Fruit fly (Drosophila melanogaster) whole organism, wandering third instar larva: Measurements from ENCODE around the gene Muc91C.

ENCODE experiments used
- Abd-B ChIP-seq: fragments of >200 bp; optimal IDR thresholded peaks from 2 replicates; lab custom pipeline; 2017; ENCODE audit warnings: missing biosample characterization, missing genetic modification characterization
- CG32264 ChIP-seq: fragments of 200-800 bp; sonication (Bioruptor generic); optimal IDR thresholded peaks from 2 replicates; lab custom pipeline; 2016; ENCODE audit warnings: missing biosample characterization, missing genetic modification characterization
- CG9705 ChIP-seq: fragments of 200-800 bp; sonication (Bioruptor generic); optimal IDR thresholded peaks from 2 replicates; lab custom pipeline; 2018; ENCODE audit warnings: missing biosample characterization, mild to moderate bottlenecking, missing genetic modification characterization
- CrebA ChIP-seq: fragments of 200-800 bp; sonication (Bioruptor generic); optimal IDR thresholded peaks from 2 replicates; lab custom pipeline; 2016; ENCODE audit warnings: missing biosample characterization, mild to moderate bottlenecking, missing genetic modification characterization, borderline replicate concordance
- Dfd ChIP-seq: fragments of >200 bp; optimal IDR thresholded peaks from 2 replicates; lab custom pipeline; 2017; ENCODE audit warnings: missing biosample characterization, missing genetic modification characterization
- Dif ChIP-seq: fragments of 200-275, 200-300 bp; sonication (Bioruptor generic); optimal IDR thresholded peaks from 2 replicates; lab custom pipeline; 2018; ENCODE audit warnings: missing biosample characterization, missing genetic modification characterization; ENCODE audit not compliant: partially characterized antibody
- GATAd ChIP-seq: sonication (Bioruptor generic); optimal IDR thresholded peaks from 2 replicates; lab custom pipeline; 2016; ENCODE audit warnings: missing biosample characterization, missing genetic modification characterization
- HLH106 ChIP-seq: fragments of 200-800 bp; optimal IDR thresholded peaks from 3 replicates; lab custom pipeline; 2019; ENCODE audit warnings: missing biosample characterization, mild to moderate bottlenecking, missing genetic modification characterization, moderate library complexity
- Hnf4 ChIP-seq: fragments of 200-800 bp; sonication (Bioruptor generic); optimal IDR thresholded peaks from 2 replicates; lab custom pipeline; 2016; ENCODE audit warnings: missing biosample characterization, mild to moderate bottlenecking, missing genetic modification characterization
- Hr83 ChIP-seq: fragments of 200-300 bp; sonication (Bioruptor generic); optimal IDR thresholded peaks from 2 replicates; lab custom pipeline; 2016; ENCODE audit warnings: missing biosample characterization, mild to moderate bottlenecking, missing genetic modification characterization, moderate library complexity; ENCODE audit not compliant: poor library complexity, severe bottlenecking
- Jra ChIP-seq: sonication (Bioruptor generic); optimal IDR thresholded peaks from 2 replicates; lab custom pipeline; 2016; ENCODE audit warnings: missing biosample characterization, missing genetic modification characterization
- Mio ChIP-seq: sonication (Bioruptor generic); optimal IDR thresholded peaks from 2 replicates; lab custom pipeline; 2016; ENCODE audit warnings: missing biosample characterization, missing genetic modification characterization
- Myc ChIP-seq: fragments of >200 bp; optimal IDR thresholded peaks from 2 replicates; lab custom pipeline; 2017
- OdsH ChIP-seq: fragments of 200-800 bp; sonication (Bioruptor generic); optimal IDR thresholded peaks from 2 replicates; lab custom pipeline; 2016; ENCODE audit warnings: missing biosample characterization, mild to moderate bottlenecking, missing genetic modification characterization
- Rel ChIP-seq, 2 experiments: fragments of 200-800 bp; sonication (Bioruptor generic) in 1 of 2; optimal IDR thresholded peaks; 2 replicates in 1 of 2; 3 replicates in 1 of 2; lab custom pipeline; 2016 to 2019; ENCODE audit warnings: mild to moderate bottlenecking in 2 of 2, missing biosample characterization in 2 of 2, missing genetic modification characterization in 2 of 2, moderate library complexity in 1 of 2
- Sp1 ChIP-seq: fragments of 200-800 bp; sonication (Bioruptor generic); optimal IDR thresholded peaks from 3 replicates; lab custom pipeline; 2019; ENCODE audit warnings: missing biosample characterization, mild to moderate bottlenecking, missing genetic modification characterization, moderate library complexity
- Vsx2 ChIP-seq: fragments of 200-300, 225-300 bp; sonication (Bioruptor generic); optimal IDR thresholded peaks from 2 replicates; lab custom pipeline; 2018; ENCODE audit warnings: missing biosample characterization, missing genetic modification characterization; ENCODE audit not compliant: partially characterized antibody
- br ChIP-seq: fragments of 200-800 bp; sonication (Bioruptor generic); optimal IDR thresholded peaks from 2 replicates; lab custom pipeline; 2016; ENCODE audit warnings: missing biosample characterization, missing genetic modification characterization
- brk ChIP-seq: fragments of 200-800 bp; sonication (Bioruptor generic); optimal IDR thresholded peaks from 2 replicates; lab custom pipeline; 2016; ENCODE audit warnings: missing biosample characterization, mild to moderate bottlenecking, missing genetic modification characterization
- dl ChIP-seq, 2 experiments: fragments of 175-275, 200-275 bp in 1 of 2; fragments of 200-275 bp in 1 of 2; sonication (Bioruptor generic); optimal IDR thresholded peaks; lab custom pipeline; 2018; ENCODE audit warnings: mild to moderate bottlenecking in 2 of 2, missing biosample characterization in 2 of 2, missing genetic modification characterization in 2 of 2, moderate library complexity in 2 of 2; ENCODE audit not compliant: partially characterized antibody in 2 of 2, insufficient read depth in 1 of 2
- dmrt93B ChIP-seq: fragments of 200-800 bp; sonication (Bioruptor generic); optimal IDR thresholded peaks from 2 replicates; lab custom pipeline; 2018; ENCODE audit warnings: missing biosample characterization, mild to moderate bottlenecking, missing genetic modification characterization
- dsf ChIP-seq: sonication (Bioruptor generic); optimal IDR thresholded peaks from 2 replicates; lab custom pipeline; 2016; ENCODE audit warnings: missing biosample characterization, missing genetic modification characterization, borderline replicate concordance
- ey ChIP-seq: fragments of 200-800 bp; sonication (Bioruptor generic); optimal IDR thresholded peaks from 2 replicates; lab custom pipeline; 2016; ENCODE audit warnings: missing biosample characterization, missing genetic modification characterization
- foxo ChIP-seq, 2 experiments: fragments of 200-800 bp; sonication (Bioruptor generic); optimal IDR thresholded peaks; 2 replicates in 1 of 2; 3 replicates in 1 of 2; lab custom pipeline; 2016 to 2017; ENCODE audit warnings: missing biosample characterization in 2 of 2, missing genetic modification characterization in 2 of 2
- fru ChIP-seq: fragments of 200-800 bp; sonication (Bioruptor generic); optimal IDR thresholded peaks from 3 replicates; lab custom pipeline; 2016; ENCODE audit warnings: missing biosample characterization, mild to moderate bottlenecking, missing genetic modification characterization
- h ChIP-seq: fragments of 200-800 bp; sonication (Bioruptor generic); optimal IDR thresholded peaks from 3 replicates; lab custom pipeline; 2016; ENCODE audit warnings: missing biosample characterization, mild to moderate bottlenecking, missing genetic modification characterization
- jim ChIP-seq: fragments of 175-275, 200-325 bp; sonication (Bioruptor generic); optimal IDR thresholded peaks from 2 replicates; lab custom pipeline; 2016; ENCODE audit warnings: missing biosample characterization, mild to moderate bottlenecking, missing genetic modification characterization
- lola ChIP-seq: fragments of >200 bp; optimal IDR thresholded peaks from 2 replicates; lab custom pipeline; 2017; ENCODE audit warnings: missing biosample characterization, missing genetic modification characterization
- pan ChIP-seq: fragments of >200 bp; optimal IDR thresholded peaks from 2 replicates; lab custom pipeline; 2017
- psq ChIP-seq: fragments of 200-800 bp; sonication (Bioruptor generic); optimal IDR thresholded peaks from 3 replicates; lab custom pipeline; 2017; ENCODE audit warnings: missing biosample characterization, mild to moderate bottlenecking, missing genetic modification characterization, moderate library complexity
- rgr ChIP-seq: fragments of 200-800 bp; sonication (Bioruptor generic); optimal IDR thresholded peaks from 3 replicates; lab custom pipeline; 2016; ENCODE audit warnings: missing biosample characterization, mild to moderate bottlenecking, missing genetic modification characterization
- sage ChIP-seq: fragments of 200-800 bp; sonication (Bioruptor generic); optimal IDR thresholded peaks from 2 replicates; lab custom pipeline; 2016; ENCODE audit warnings: missing biosample characterization, mild to moderate bottlenecking, missing genetic modification characterization
- sv ChIP-seq: fragments of 200-800 bp; sonication (Bioruptor generic); optimal IDR thresholded peaks from 3 replicates; lab custom pipeline; 2016; ENCODE audit warnings: missing biosample characterization, missing genetic modification characterization
- tai ChIP-seq: sonication (Bioruptor generic); optimal IDR thresholded peaks from 2 replicates; lab custom pipeline; 2016; ENCODE audit warnings: missing biosample characterization, missing genetic modification characterization
- usp ChIP-seq: fragments of >200 bp; optimal IDR thresholded peaks from 2 replicates; lab custom pipeline; 2017; ENCODE audit warnings: missing biosample characterization, missing genetic modification characterization
- woc ChIP-seq: sonication (Bioruptor generic); optimal IDR thresholded peaks from 2 replicates; lab custom pipeline; 2016; ENCODE audit warnings: missing biosample characterization, mild to moderate bottlenecking, missing genetic modification characterization

Gene Muc91C

DNA sequence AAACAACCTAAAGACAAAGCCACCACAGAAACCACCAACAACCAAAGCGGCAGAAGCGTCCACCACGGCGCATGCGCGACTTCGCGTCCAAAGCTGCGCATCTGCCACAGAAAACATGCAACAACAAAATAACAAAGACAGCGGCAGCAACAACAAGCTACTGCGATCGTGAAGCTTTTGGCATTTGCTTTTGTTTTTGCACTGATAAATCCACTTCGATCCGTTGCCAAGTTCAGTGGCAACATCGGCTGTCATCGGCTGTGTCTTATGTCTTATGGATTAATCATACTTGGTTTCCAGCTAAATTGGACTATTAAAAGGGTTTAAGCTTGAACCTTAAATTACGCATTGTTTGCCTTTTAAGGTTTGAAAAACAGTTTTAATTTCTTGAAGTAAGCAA lies at the start of gene Muc91C:
Gene Muc91C, minus strand, starts transcription at position 101 of the 400 bp plus-strand sequence.
- TF ChIP-seq Hr83 (GFP tag; lab: Kevin White, UChicago) (no peak), Jra (GFP tag; lab: Kevin White, UChicago) (no peak), psq (GFP tag; lab: Kevin White, UChicago) (no peak), usp (GFP tag; lab: Kevin White, UChicago) (no peak), Sp1 (GFP tag; lab: Kevin White, UChicago) (no peak), ey (GFP tag; lab: Kevin White, UChicago) (no peak), pan (lab: Kevin White, UChicago) (no peak), Dfd (GFP tag; lab: Kevin White, UChicago) (no peak), OdsH (GFP tag; lab: Kevin White, UChicago) (no peak), woc (no peak), sv (no peak), HLH106 (tag; lab: Kevin White, UChicago) (no peak), Myc (lab: Kevin White, UChicago) (no peak)

dm6 chr3R:18741844-18742187 lies 49.3 kb upstream of the Muc91C start:
- no peak for TF ChIP-seq GATAd (GFP tag; lab: Kevin White, UChicago)
- peak; percentile 11 for TF ChIP-seq ey (GFP tag; lab: Kevin White, UChicago)
- TF ChIP-seq dsf (GFP tag; lab: Kevin White, UChicago), result no peak
- TF ChIP-seq Myc (lab: Kevin White, UChicago), result no peak
- no peak for TF ChIP-seq dl (GFP tag; optimal IDR thresholded peaks at IDR 0.05; lab: Kevin White, UChicago; ENCODE audit: insufficient read depth in 1 of 2, partially characterized antibody in 2 of 2)
- no peak for TF ChIP-seq Sp1 (GFP tag; lab: Kevin White, UChicago)
- peak; percentile 34 for TF ChIP-seq Hr83 (GFP tag; lab: Kevin White, UChicago)
- TF ChIP-seq CG32264 (GFP tag; lab: Kevin White, UChicago), result no peak
- TF ChIP-seq h (GFP tag; lab: Kevin White, UChicago), result no peak
- no peak for TF ChIP-seq Jra (GFP tag; lab: Kevin White, UChicago)
- no peak for TF ChIP-seq OdsH (GFP tag; lab: Kevin White, UChicago)
- TF ChIP-seq Hnf4, result no peak
- no peak for TF ChIP-seq foxo (GFP tag; optimal IDR thresholded peaks at IDR 0.05; lab: Kevin White, UChicago)
- no peak for TF ChIP-seq Abd-B (GFP tag; lab: Kevin White, UChicago)
- TF ChIP-seq fru (GFP tag; lab: Kevin White, UChicago), result no peak
- TF ChIP-seq jim (GFP tag; lab: Kevin White, UChicago), result no peak
- TF ChIP-seq tai (GFP tag; lab: Kevin White, UChicago), result no peak
- TF ChIP-seq HLH106 (tag; lab: Kevin White, UChicago), result no peak
- TF ChIP-seq psq (GFP tag; lab: Kevin White, UChicago), result peak; percentile 16
- no peak for TF ChIP-seq dmrt93B (GFP tag; lab: Kevin White, UChicago)
- no peak for TF ChIP-seq Dfd (GFP tag; lab: Kevin White, UChicago)
- no peak for TF ChIP-seq lola
- no peak for TF ChIP-seq CG9705
- TF ChIP-seq Vsx2 (GFP tag; lab: Kevin White, UChicago), result no peak
- TF ChIP-seq sage (GFP tag; lab: Kevin White, UChicago), result no peak
- TF ChIP-seq Mio (GFP tag; lab: Kevin White, UChicago), result no peak
- TF ChIP-seq br (GFP tag; lab: Kevin White, UChicago), result no peak
- no peak for TF ChIP-seq rgr (GFP tag; lab: Kevin White, UChicago)
- peak; percentile 52 for TF ChIP-seq sv
- no peak for TF ChIP-seq pan (lab: Kevin White, UChicago)
- TF ChIP-seq CrebA (GFP tag; lab: Kevin White, UChicago), result no peak
- TF ChIP-seq Dif (GFP tag; lab: Kevin White, UChicago), result no peak
- TF ChIP-seq brk (GFP tag; lab: Kevin White, UChicago), result no peak
- no peak for TF ChIP-seq Rel (GFP tag; optimal IDR thresholded peaks at IDR 0.05; lab: Kevin White, UChicago)
- TF ChIP-seq Rel (tag; optimal IDR thresholded peaks at IDR 0.05; lab: Kevin White, UChicago), result no peak
